Worm (Caenorhabditis elegans) whole organism, early embryonic: ENCODE data around the gene ogr-2.
A peak's percentile ranks its signal among the peaks of the same experiment; 100 is the strongest.

Experiments
- B0310.2 ChIP-seq: sonication (generic microtip); optimal IDR thresholded peaks from 2 replicates; lab custom pipeline; 2016; ENCODE audit warnings: mild to moderate bottlenecking, missing genetic modification characterization, missing compliant biosample characterization
- F13C5.2 ChIP-seq: sonication (generic microtip); optimal IDR thresholded peaks from 2 replicates; lab custom pipeline; 2017; ENCODE audit warnings: mild to moderate bottlenecking, missing genetic modification characterization, inconsistent platforms, missing compliant biosample characterization
- aly-1 ChIP-seq: sonication (generic microtip); optimal IDR thresholded peaks from 2 replicates; lab custom pipeline; 2016; ENCODE audit warnings: missing genetic modification characterization, missing compliant biosample characterization
- ama-1 ChIP-seq: fragments of 150-350 bp; optimal IDR thresholded peaks from 2 replicates; lab custom pipeline; 2014
- ceh-13 ChIP-seq: fragments of 200-800 bp; sonication (Bioruptor generic); optimal IDR thresholded peaks from 2 replicates; lab custom pipeline; 2018; ENCODE audit warnings: mild to moderate bottlenecking, missing genetic modification characterization, missing compliant biosample characterization
- ceh-36 ChIP-seq: sonication (generic microtip); optimal IDR thresholded peaks from 2 replicates; lab custom pipeline; 2016; ENCODE audit warnings: missing genetic modification characterization, inconsistent platforms, missing compliant biosample characterization
- ets-7 ChIP-seq: sonication (generic microtip); optimal IDR thresholded peaks from 2 replicates; lab custom pipeline; 2016; ENCODE audit warnings: missing genotype, missing genetic modification characterization, missing compliant biosample characterization
- flt-1 ChIP-seq: fragments of 200-800 bp; sonication (Bioruptor generic); IDR thresholded peaks from 2 replicates; pipeline ENCODE4 v1.3.6; 2022; ENCODE audit warnings: missing genetic modification characterization, missing compliant biosample characterization
- hmbx-1 ChIP-seq: sonication (generic microtip); optimal IDR thresholded peaks from 2 replicates; lab custom pipeline; 2016; ENCODE audit warnings: mild to moderate bottlenecking, missing genetic modification characterization, missing compliant biosample characterization
- hmg-4 ChIP-seq: fragments of 200-800 bp; sonication (Bioruptor generic); optimal IDR thresholded peaks from 2 replicates; lab custom pipeline; 2018; ENCODE audit warnings: mild to moderate bottlenecking, missing genetic modification characterization, missing compliant biosample characterization
- hnd-1 ChIP-seq: sonication (generic microtip); optimal IDR thresholded peaks from 2 replicates; lab custom pipeline; 2016; ENCODE audit warnings: missing genetic modification characterization, missing compliant biosample characterization
- pes-1 ChIP-seq: fragments of 200-800 bp; sonication (Bioruptor generic); IDR thresholded peaks from 2 replicates; pipeline ENCODE4 v1.3.6; 2022; ENCODE audit warnings: missing genetic modification reagents, missing genetic modification characterization, missing compliant biosample characterization
- scrt-1 ChIP-seq: fragments of 200-800 bp; sonication (Bioruptor generic); IDR thresholded peaks from 2 replicates; pipeline ENCODE4 v1.3.6; 2022; ENCODE audit warnings: missing genetic modification characterization, missing compliant biosample characterization
- sea-1 ChIP-seq: fragments of 200-800 bp; sonication (Bioruptor generic); conservative IDR thresholded peaks from 2 replicates; pipeline ENCODE4 v1.3.6; 2022; ENCODE audit warnings: missing genetic modification characterization, missing compliant biosample characterization
- tbx-11 ChIP-seq: fragments of 200-800 bp; sonication (Bioruptor generic); IDR thresholded peaks from 2 replicates; pipeline ENCODE4 v1.3.6; 2022; ENCODE audit warnings: missing genetic modification characterization, missing compliant biosample characterization
- tbx-37 ChIP-seq: fragments of 200-800 bp; sonication (Bioruptor generic); conservative IDR thresholded peaks from 2 replicates; pipeline ENCODE4 v1.3.6; 2022; ENCODE audit warnings: missing genetic modification reagents, missing genetic modification characterization, missing compliant biosample characterization
- tra-4 ChIP-seq: sonication (generic microtip); optimal IDR thresholded peaks from 2 replicates; lab custom pipeline; 2017; ENCODE audit warnings: missing genetic modification characterization, missing compliant biosample characterization

Gene ogr-2

ce11 chrII:10044961-10045360 lies 4.0 kb downstream of the ogr-2 start, which contains the start of the genes F52H3.11 and bath-38:
Gene F52H3.11 (minus strand): TSS chrII:10045163.
Gene bath-38 (minus strand): TSS chrII:10045270.
- no peak for TF ChIP-seq flt-1
- no peak for TF ChIP-seq hnd-1
- no peak for TF ChIP-seq hmg-4 (GFP tag; lab: Kevin White, UChicago)
- peak; percentile 30 for TF ChIP-seq F13C5.2 (tag; lab: Kevin White, UChicago)
- TF ChIP-seq tra-4 (tag; lab: Kevin White, UChicago) = no peak

- no peak for TF ChIP-seq tra-4 (tag; lab: Kevin White, UChicago)
- no peak for TF ChIP-seq pes-1 (GFP tag; lab: Robert Waterston, UW)
- no peak for TF ChIP-seq ceh-13 (GFP tag; lab: Kevin White, UChicago)
- no peak for TF ChIP-seq flt-1
- no peak for TF ChIP-seq tbx-37
- no peak for TF ChIP-seq sea-1 (GFP tag; lab: Robert Waterston, UW)
Measured at ce11 chrII:10045670-10046069, 4.7 kb downstream of the ogr-2 start.

- TF ChIP-seq tbx-37 (no peak), ceh-36 (tag; lab: Kevin White, UChicago) (no peak), flt-1 (no peak), pes-1 (GFP tag; lab: Robert Waterston, UW) (no peak), sea-1 (GFP tag; lab: Robert Waterston, UW) (no peak), scrt-1 (GFP tag; lab: Robert Waterston, UW) (no peak), F13C5.2 (tag; lab: Kevin White, UChicago) (no peak), B0310.2 (tag; lab: Kevin White, UChicago) (no peak), ceh-13 (GFP tag; lab: Kevin White, UChicago) (no peak), tra-4 (tag; lab: Kevin White, UChicago) (no peak), ama-1 (lab: Kevin White, UChicago) (no peak), hmbx-1 (tag; lab: Kevin White, UChicago) (no peak), hnd-1 (no peak), hmg-4 (GFP tag; lab: Kevin White, UChicago) (no peak), ets-7 (tag; lab: Kevin White, UChicago) (no peak)
Measured at ce11 chrII:10048568-10048967, 7.6 kb downstream of the ogr-2 start, which contains the start of gene flp-4. Gene flp-4 (plus strand): TSS chrII:10048868.

- TF ChIP-seq tra-4 (tag; lab: Kevin White, UChicago) = no peak
- TF ChIP-seq hmbx-1 (tag; lab: Kevin White, UChicago) = no peak
- TF ChIP-seq aly-1 (tag; lab: Kevin White, UChicago) = no peak
- TF ChIP-seq ceh-36 (tag; lab: Kevin White, UChicago) = no peak
- TF ChIP-seq B0310.2 (tag; lab: Kevin White, UChicago) = no peak
- no peak for TF ChIP-seq pes-1 (GFP tag; lab: Robert Waterston, UW)
Measured at ce11 chrII:10051485-10051884, 10.6 kb downstream of the ogr-2 start.

- TF ChIP-seq sea-1 (GFP tag; lab: Robert Waterston, UW) (no peak), F13C5.2 (tag; lab: Kevin White, UChicago) (no peak), scrt-1 (GFP tag; lab: Robert Waterston, UW) (no peak), tbx-37 (no peak), ceh-13 (GFP tag; lab: Kevin White, UChicago) (no peak)
Measured at ce11 chrII:10056545-10057038, 15.7 kb downstream of the ogr-2 start, which contains the start of gene C18D1.2. Gene C18D1.2 (plus strand): TSS chrII:10056988.

ce11 chrII:10060508-10060907 lies 19.6 kb downstream of the ogr-2 start, which contains the start of gene stg-1:
Gene stg-1 (minus strand): TSS chrII:10060660.
- TF ChIP-seq tbx-11 (GFP tag; lab: Robert Waterston, UW) (no peak), sea-1 (GFP tag; lab: Robert Waterston, UW) (no peak), hnd-1 (no peak), pes-1 (GFP tag; lab: Robert Waterston, UW) (no peak), B0310.2 (tag; lab: Kevin White, UChicago) (no peak), ama-1 (lab: Kevin White, UChicago) (no peak)

ce11 chrII:10065472-10065871 lies 24.5 kb downstream of the ogr-2 start:
- TF ChIP-seq ama-1 (lab: Kevin White, UChicago) (no peak), hmg-4 (GFP tag; lab: Kevin White, UChicago) (peak; percentile 83), B0310.2 (tag; lab: Kevin White, UChicago) (no peak), flt-1 (peak; percentile 49; the same call in 1 of the 2 replicates), ceh-36 (tag; lab: Kevin White, UChicago) (peak; percentile 5), tbx-11 (GFP tag; lab: Robert Waterston, UW) (no peak), scrt-1 (GFP tag; lab: Robert Waterston, UW) (0 out of 2 replicates have a peak, but pooled peaks have one; percentile 43), pes-1 (GFP tag; lab: Robert Waterston, UW) (peak; percentile 55), sea-1 (GFP tag; lab: Robert Waterston, UW) (0 out of 2 replicates have a peak, but pooled peaks have one; percentile 46)

- no peak for TF ChIP-seq flt-1
- TF ChIP-seq scrt-1 (GFP tag; lab: Robert Waterston, UW) = no peak
- no peak for TF ChIP-seq tbx-37
- TF ChIP-seq ets-7 (tag; lab: Kevin White, UChicago) = no peak
- no peak for TF ChIP-seq aly-1 (tag; lab: Kevin White, UChicago)
Measured at ce11 chrII:10067817-10068216, 26.9 kb downstream of the ogr-2 start, which contains the start of gene die-1. Gene die-1 (minus strand): TSS chrII:10067917.
